Fruit fly (Drosophila melanogaster) whole organism, embryonic: Measurements from ENCODE around the gene CG5516.

Source experiments
- ATbp ChIP-seq: fragments of 200-800 bp; sonication (Bioruptor generic); optimal IDR thresholded peaks from 2 replicates; lab custom pipeline; 2017; ENCODE audit warnings: missing biosample characterization, mild to moderate bottlenecking, missing genetic modification characterization, missing genetic modification reagents
- CG10267 ChIP-seq: fragments of 200-800 bp; sonication (Bioruptor generic); optimal IDR thresholded peaks from 2 replicates; lab custom pipeline; 2018; ENCODE audit warnings: missing biosample characterization, mild to moderate bottlenecking, missing genetic modification characterization, moderate library complexity
- CG12219 ChIP-seq: fragments of 200-800 bp; sonication (Bioruptor generic); optimal IDR thresholded peaks from 3 replicates; lab custom pipeline; 2018; ENCODE audit warnings: missing biosample characterization, mild to moderate bottlenecking, missing genetic modification characterization
- CG12391 ChIP-seq: fragments of 200-800 bp; sonication (Bioruptor generic); optimal IDR thresholded peaks from 3 replicates; lab custom pipeline; 2018; ENCODE audit warnings: missing biosample characterization, mild to moderate bottlenecking, missing genetic modification characterization, moderate library complexity
- CG15479 ChIP-seq: fragments of 200-800 bp; sonication (Bioruptor generic); optimal IDR thresholded peaks from 3 replicates; lab custom pipeline; 2019; ENCODE audit warnings: missing biosample characterization, mild to moderate bottlenecking, missing genetic modification characterization, moderate library complexity
- CG15696 ChIP-seq: fragments of 200-800 bp; sonication (Bioruptor generic); optimal IDR thresholded peaks from 2 replicates; lab custom pipeline; 2019; ENCODE audit warnings: missing biosample characterization, mild to moderate bottlenecking, missing genetic modification characterization, moderate library complexity
- CG17829 ChIP-seq: fragments of 200-800 bp; optimal IDR thresholded peaks from 2 replicates; lab custom pipeline; 2019; ENCODE audit warnings: missing biosample characterization, mild to moderate bottlenecking, missing genetic modification characterization, moderate library complexity
- CG2120 ChIP-seq: fragments of 200-800 bp; sonication (Bioruptor generic); optimal IDR thresholded peaks from 3 replicates; lab custom pipeline; 2016; ENCODE audit warnings: missing biosample characterization, missing genetic modification characterization
- CG32532 ChIP-seq: fragments of 200-800 bp; sonication (Bioruptor generic); IDR thresholded peaks from 2 replicates; pipeline ENCODE4 v1.3.6; 2022; ENCODE audit warnings: missing biosample characterization, missing genetic modification characterization
- CG6791 ChIP-seq: fragments of 200-800 bp; sonication (Bioruptor generic); IDR thresholded peaks from 3 replicates; pipeline ENCODE4 v1.3.6; 2022; ENCODE audit warnings: missing biosample characterization, missing genetic modification characterization; ENCODE audit not compliant: partially characterized antibody
- CG6854 ChIP-seq: fragments of 200-800 bp; sonication (Bioruptor generic); optimal IDR thresholded peaks from 3 replicates; lab custom pipeline; 2017; ENCODE audit warnings: missing biosample characterization, mild to moderate bottlenecking, missing genetic modification characterization
- CG7372 ChIP-seq: fragments of 200-800 bp; sonication (Bioruptor generic); IDR thresholded peaks from 2 replicates; pipeline ENCODE4 v1.3.6; 2022; ENCODE audit warnings: missing biosample characterization, missing genetic modification characterization
- CG7987 ChIP-seq: fragments of 200-800 bp; sonication (Bioruptor generic); optimal IDR thresholded peaks from 2 replicates; lab custom pipeline; 2018; ENCODE audit warnings: missing biosample characterization, mild to moderate bottlenecking, missing genetic modification characterization, moderate library complexity
- CG9797 ChIP-seq: fragments of 200-800 bp; sonication (Bioruptor generic); optimal IDR thresholded peaks from 3 replicates; lab custom pipeline; 2018; ENCODE audit warnings: missing biosample characterization, mild to moderate bottlenecking, missing genetic modification characterization
- CTCF ChIP-seq: fragments of 200-800 bp; sonication (Bioruptor generic); optimal IDR thresholded peaks from 2 replicates; lab custom pipeline; 2017; ENCODE audit warnings: missing biosample characterization, mild to moderate bottlenecking, missing genetic modification characterization, moderate library complexity
- D ChIP-seq, 2 experiments: fragments of 200-800 bp in 1 of 2; fragments of >200 bp in 1 of 2; sonication (Bioruptor generic) in 1 of 2; optimal IDR thresholded peaks; 2 replicates in 1 of 2; 3 replicates in 1 of 2; lab custom pipeline; 2017; ENCODE audit warnings: mild to moderate bottlenecking in 1 of 2, missing biosample characterization in 1 of 2, missing genetic modification characterization in 1 of 2, missing genetic modification reagents in 1 of 2
- Doc3 ChIP-seq: fragments of 200-800 bp; sonication (Bioruptor generic); IDR thresholded peaks from 3 replicates; pipeline ENCODE4 v1.3.6; 2022; ENCODE audit warnings: missing biosample characterization, missing genetic modification characterization; ENCODE audit not compliant: partially characterized antibody
- Fer1 ChIP-seq: fragments of 200-800 bp; sonication (Bioruptor generic); optimal IDR thresholded peaks from 2 replicates; lab custom pipeline; 2017; ENCODE audit warnings: missing biosample characterization, mild to moderate bottlenecking, missing genetic modification characterization
- Gug ChIP-seq: fragments of 200-800 bp; sonication (Bioruptor generic); IDR thresholded peaks from 4 replicates; pipeline ENCODE4 v1.3.6; 2022; ENCODE audit warnings: missing biosample characterization, missing genetic modification characterization
- HLH54F ChIP-seq: fragments of 200-800 bp; sonication (Bioruptor generic); optimal IDR thresholded peaks from 3 replicates; lab custom pipeline; 2016; ENCODE audit warnings: missing biosample characterization, missing genetic modification characterization
- Hmr ChIP-seq: fragments of 200-800 bp; sonication (Bioruptor generic); optimal IDR thresholded peaks from 3 replicates; lab custom pipeline; 2017; ENCODE audit warnings: mild to moderate bottlenecking, missing biosample characterization, missing genetic modification reagents, missing genetic modification characterization
- Med ChIP-seq: fragments of 200-800 bp; sonication (Bioruptor generic); peaks from one replicate; lab custom pipeline; 2016; ENCODE audit warnings: missing biosample characterization, missing genetic modification characterization, mild to moderate bottlenecking, inconsistent platforms, moderate library complexity
- Scr ChIP-seq: fragments of 200-800 bp; sonication (Bioruptor generic); IDR thresholded peaks from 2 replicates; pipeline ENCODE4 v1.3.6; 2022; ENCODE audit warnings: missing biosample characterization, missing genetic modification characterization; ENCODE audit not compliant: partially characterized antibody
- Xbp1 ChIP-seq: fragments of 200-800 bp; sonication (Bioruptor generic); optimal IDR thresholded peaks from 3 replicates; lab custom pipeline; 2016; ENCODE audit warnings: missing biosample characterization, mild to moderate bottlenecking, missing genetic modification characterization
- Xrp1 ChIP-seq: fragments of 200-800 bp; sonication (Bioruptor generic); IDR thresholded peaks from 2 replicates; pipeline ENCODE4 v1.3.6; 2022; ENCODE audit warnings: missing biosample characterization, missing genetic modification characterization
- bigmax ChIP-seq: fragments of 200-800 bp; sonication (Bioruptor generic); optimal IDR thresholded peaks from 2 replicates; lab custom pipeline; 2018; ENCODE audit warnings: missing biosample characterization, mild to moderate bottlenecking, missing genetic modification characterization
- bsh ChIP-seq, 2 experiments: fragments of 200-800 bp; sonication (Bioruptor generic); optimal IDR thresholded peaks; 2 replicates each; lab custom pipeline; 2017 to 2018; ENCODE audit warnings: mild to moderate bottlenecking in 2 of 2, missing biosample characterization in 2 of 2, missing genetic modification characterization in 2 of 2, moderate library complexity in 1 of 2
- btn ChIP-seq: fragments of 200-800 bp; sonication (Bioruptor generic); optimal IDR thresholded peaks from 2 replicates; lab custom pipeline; 2016; ENCODE audit warnings: missing biosample characterization, missing genetic modification characterization
- ci ChIP-seq: fragments of 200-800 bp; sonication (Bioruptor generic); IDR thresholded peaks from 3 replicates; pipeline ENCODE4 v1.3.6; 2022; ENCODE audit warnings: missing biosample characterization, missing genetic modification characterization
- dmrt11E ChIP-seq: fragments of 200-800 bp; sonication (Bioruptor generic); optimal IDR thresholded peaks from 3 replicates; lab custom pipeline; 2018; ENCODE audit warnings: missing biosample characterization, mild to moderate bottlenecking, missing genetic modification characterization, moderate library complexity
- dpn ChIP-seq, 2 experiments: fragments of 200-800 bp; sonication (Bioruptor generic); optimal IDR thresholded peaks; 3 replicates each; lab custom pipeline; 2016; ENCODE audit warnings: missing biosample characterization in 2 of 2, missing genetic modification characterization in 2 of 2
- eve ChIP-seq, 2 experiments: fragments of >200 bp; optimal IDR thresholded peaks; 2 replicates each; lab custom pipeline; 2017; ENCODE audit warnings: missing biosample characterization in 2 of 2, missing genetic modification characterization in 2 of 2
- ftz-f1 ChIP-seq: fragments of 200-800 bp; sonication (Bioruptor generic); optimal IDR thresholded peaks from 2 replicates; lab custom pipeline; 2016; ENCODE audit warnings: missing biosample characterization, missing genetic modification characterization
- gce ChIP-seq: fragments of 200-800 bp; sonication (Bioruptor generic); IDR thresholded peaks from 3 replicates; pipeline ENCODE4 v1.3.6; 2022; ENCODE audit warnings: missing biosample characterization, missing genetic modification characterization
- grau ChIP-seq: fragments of 200-800 bp; optimal IDR thresholded peaks from 3 replicates; lab custom pipeline; 2019; ENCODE audit warnings: missing biosample characterization, mild to moderate bottlenecking, missing genetic modification characterization, moderate library complexity
- mld ChIP-seq: fragments of 200-800 bp; sonication (Bioruptor generic); IDR thresholded peaks from 3 replicates; pipeline ENCODE4 v1.3.6; 2022; ENCODE audit warnings: missing biosample characterization, missing genetic modification characterization; ENCODE audit not compliant: partially characterized antibody
- nerfin-2 ChIP-seq: fragments of 200-800 bp; sonication (Bioruptor generic); IDR thresholded peaks from 2 replicates; pipeline ENCODE4 v1.3.6; 2022; ENCODE audit warnings: missing biosample characterization, missing genetic modification characterization; ENCODE audit not compliant: partially characterized antibody
- onecut ChIP-seq: fragments of 200-800 bp; sonication (Bioruptor generic); IDR thresholded peaks from 2 replicates; pipeline ENCODE4 v1.3.6; 2022; ENCODE audit warnings: missing biosample characterization, missing genetic modification characterization
- trem ChIP-seq: fragments of 200-800 bp; optimal IDR thresholded peaks from 3 replicates; lab custom pipeline; 2019; ENCODE audit warnings: missing biosample characterization, mild to moderate bottlenecking, missing genetic modification characterization, moderate library complexity
- zfh2 ChIP-seq: fragments of 200-800 bp; sonication (Bioruptor generic); optimal IDR thresholded peaks from 2 replicates; lab custom pipeline; 2016; ENCODE audit warnings: missing biosample characterization, missing genetic modification characterization

Gene CG5516

DNA sequence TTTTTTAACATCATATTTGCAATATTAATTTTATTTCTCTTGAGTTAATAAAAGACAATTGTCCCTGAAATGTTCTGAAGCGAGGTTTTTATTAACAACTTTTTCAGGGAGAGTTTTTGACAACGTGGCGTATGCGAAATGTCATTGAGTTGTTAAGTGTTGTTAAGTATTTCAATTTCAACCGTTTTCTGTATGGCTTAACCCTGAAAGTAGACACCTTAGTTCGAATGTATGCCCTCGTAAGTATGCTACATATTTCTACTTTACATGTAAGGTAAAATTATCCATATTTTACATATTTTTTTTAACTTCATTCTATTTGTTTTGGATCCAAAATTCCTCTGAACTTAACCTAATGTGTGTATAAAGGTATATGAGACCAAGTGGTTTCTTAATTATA, 40.3 kb downstream of the CG5516 start (continued):
- TF ChIP-seq Xrp1 (GFP tag; lab: Robert Waterston, UW) = peak; percentile 67
- no peak for TF ChIP-seq CG9797
- TF ChIP-seq Scr (GFP tag; lab: Robert Waterston, UW) = peak; percentile 53
- no peak for TF ChIP-seq onecut
- no peak for TF ChIP-seq Gug (GFP tag; lab: Robert Waterston, UW)
- peak; percentile 3 for TF ChIP-seq grau (tag; lab: Kevin White, UChicago)
- TF ChIP-seq bigmax (GFP tag; lab: Kevin White, UChicago) = peak; percentile 26
- TF ChIP-seq CG7372 (GFP tag; lab: Robert Waterston, UW) = peak; percentile 92
- peak; percentile 31 for TF ChIP-seq CG17829 (tag; lab: Kevin White, UChicago)
- peak; percentile 10 for TF ChIP-seq Hmr (GFP tag; lab: Kevin White, UChicago)
- peak; percentile 83 for TF ChIP-seq CG6791
- TF ChIP-seq ftz-f1 (GFP tag; lab: Kevin White, UChicago) = peak; percentile 32
- TF ChIP-seq Doc3 = peak; percentile 43; the same call in 1 of the 3 replicates
- no peak for TF ChIP-seq ATbp (GFP tag; lab: Kevin White, UChicago)
- TF ChIP-seq CG15696 (tag; lab: Kevin White, UChicago) = peak; percentile 19
- TF ChIP-seq bsh (GFP tag; optimal IDR thresholded peaks at IDR 0.05; lab: Kevin White, UChicago) = peak in 1 of 2 experiments; percentile 6
- no peak for TF ChIP-seq mld (GFP tag; lab: Robert Waterston, UW)
- TF ChIP-seq D (optimal IDR thresholded peaks at IDR 0.05; lab: Kevin White, UChicago) = no peak
- no peak for TF ChIP-seq D (GFP tag; optimal IDR thresholded peaks at IDR 0.05; lab: Kevin White, UChicago)
- no peak for TF ChIP-seq CG6854
- TF ChIP-seq Med (GFP tag; lab: Kevin White, UChicago) = peak; percentile 77
- TF ChIP-seq eve (GFP tag; optimal IDR thresholded peaks at IDR 0.05; lab: Kevin White, UChicago) = no peak
- TF ChIP-seq btn = no peak
- peak; percentile 45; the same call in 1 of the 2 replicates for TF ChIP-seq nerfin-2
- no peak for TF ChIP-seq HLH54F (GFP tag; lab: Kevin White, UChicago)
- TF ChIP-seq CTCF = peak; percentile 77
- TF ChIP-seq gce (GFP tag; lab: Robert Waterston, UW) = no peak
- peak; percentile 38 for TF ChIP-seq dmrt11E
- no peak for TF ChIP-seq Fer1 (GFP tag; lab: Kevin White, UChicago)
- peak; percentile 6; the same call in 1 of the 3 replicates for TF ChIP-seq ci (GFP tag; lab: Robert Waterston, UW)
- TF ChIP-seq CG15479 (GFP tag; lab: Kevin White, UChicago) = no peak
- peak; percentile 8 for TF ChIP-seq CG2120 (GFP tag; lab: Kevin White, UChicago)
- TF ChIP-seq zfh2 (GFP tag; lab: Kevin White, UChicago) = no peak
- no peak for TF ChIP-seq CG12219 (GFP tag; lab: Kevin White, UChicago)
- peak; percentile 41 for TF ChIP-seq trem (tag; lab: Kevin White, UChicago)
- TF ChIP-seq CG7987 (GFP tag; lab: Kevin White, UChicago) = no peak
- TF ChIP-seq Xbp1 (GFP tag; lab: Kevin White, UChicago) = peak; percentile 27
- peak; percentile 13 for TF ChIP-seq CG12391 (tag; lab: Kevin White, UChicago)
- TF ChIP-seq CG10267 = peak; percentile 92
- peak; percentile 13 to 14 for TF ChIP-seq dpn (GFP tag; optimal IDR thresholded peaks at IDR 0.05; lab: Kevin White, UChicago)
- no peak for TF ChIP-seq CG32532 (GFP tag; lab: Robert Waterston, UW)
